Worm (Caenorhabditis elegans) whole organism, L4 larva: ENCODE results near the gene dsl-5.
A peak's percentile ranks its signal among the peaks of the same experiment; 100 is the strongest.

Experiments
- F37D6.2 ChIP-seq: sonication (generic microtip); optimal IDR thresholded peaks from 2 replicates; lab custom pipeline; 2016; ENCODE audit warnings: mild to moderate bottlenecking, missing genetic modification characterization, missing compliant biosample characterization
- F49E8.2 ChIP-seq: sonication (generic microtip); optimal IDR thresholded peaks from 2 replicates; lab custom pipeline; 2016; ENCODE audit warnings: missing compliant biosample characterization, mild to moderate bottlenecking, missing genetic modification characterization, borderline replicate concordance
- R02D3.7 ChIP-seq: fragments of 150-350 bp; sonication (generic microtip); optimal IDR thresholded peaks from 3 replicates; lab custom pipeline; 2014; ENCODE audit warnings: missing biosample characterization, missing genetic modification characterization
- T26A8.4 ChIP-seq: fragments of 200-800 bp; sonication (Bioruptor generic); IDR thresholded peaks from 2 replicates; pipeline ENCODE4 v1.3.6; 2022; ENCODE audit warnings: missing genetic modification characterization, missing compliant biosample characterization
- ZK337.2 ChIP-seq: fragments of 200-800 bp; sonication (Bioruptor generic); IDR thresholded peaks from 2 replicates; pipeline ENCODE4 v1.3.6; 2022; ENCODE audit warnings: missing genetic modification reagents, missing genetic modification characterization, missing compliant biosample characterization
- ZK546.5 ChIP-seq, 2 experiments: sonication (generic microtip); optimal IDR thresholded peaks; 2 replicates each; lab custom pipeline; 2017; ENCODE audit warnings: missing biosample characterization in 2 of 2, missing genetic modification characterization in 2 of 2
- aly-2 ChIP-seq: sonication (generic microtip); optimal IDR thresholded peaks from 2 replicates; lab custom pipeline; 2018; ENCODE audit warnings: missing biosample characterization, missing genetic modification characterization
- ceh-20 ChIP-seq: fragments of 200-800 bp; sonication (Bioruptor generic); IDR thresholded peaks from 2 replicates; pipeline ENCODE4 v1.3.6; 2022; ENCODE audit warnings: missing genetic modification reagents, missing genetic modification characterization, missing compliant biosample characterization
- ceh-28 ChIP-seq: fragments of 150-350 bp; optimal IDR thresholded peaks from 2 replicates; lab custom pipeline; 2014; ENCODE audit warnings: missing biosample characterization, missing genetic modification reagents, missing genetic modification characterization
- ceh-32 ChIP-seq: sonication (generic microtip); optimal IDR thresholded peaks from 2 replicates; lab custom pipeline; 2016; ENCODE audit warnings: mild to moderate bottlenecking, missing genetic modification characterization, missing compliant biosample characterization; ENCODE audit not compliant: poor library complexity
- ceh-82 ChIP-seq: sonication (generic microtip); optimal IDR thresholded peaks from 2 replicates; lab custom pipeline; 2017; ENCODE audit warnings: missing biosample characterization, missing genetic modification characterization
- cey-2 ChIP-seq: sonication (generic microtip); optimal IDR thresholded peaks from 3 replicates; lab custom pipeline; 2017; ENCODE audit warnings: missing genetic modification characterization, mild to moderate bottlenecking, missing compliant biosample characterization, antibody characterized with exemption, borderline replicate concordance; ENCODE audit not compliant: insufficient read depth
- daf-12 ChIP-seq: fragments of 150-350 bp; optimal IDR thresholded peaks from 2 replicates; lab custom pipeline; 2014; ENCODE audit warnings: missing biosample characterization, missing genetic modification reagents, missing genetic modification characterization
- daf-16 ChIP-seq, 3 experiments: sonication (generic microtip); optimal IDR thresholded peaks; 2 replicates each; lab custom pipeline; 2016 to 2017; ENCODE audit warnings: missing genetic modification characterization in 3 of 3, missing genetic modification reagents in 3 of 3, mild to moderate bottlenecking in 2 of 3, missing compliant biosample characterization in 2 of 3, missing biosample characterization in 1 of 3, moderate library complexity in 1 of 3
- daf-19 ChIP-seq: fragments of 200-800 bp; sonication (Bioruptor generic); conservative IDR thresholded peaks from 2 replicates; pipeline ENCODE4 v1.3.6; 2022; ENCODE audit warnings: missing genetic modification characterization, missing compliant biosample characterization
- daf-8 ChIP-seq: fragments of 200-800 bp; sonication (Bioruptor generic); IDR thresholded peaks from 2 replicates; pipeline ENCODE4 v1.3.6; 2022; ENCODE audit warnings: missing genetic modification characterization, missing compliant biosample characterization
- dmd-6 ChIP-seq: fragments of 200-800 bp; sonication (Bioruptor generic); IDR thresholded peaks from 2 replicates; pipeline ENCODE4 v1.3.6; 2022; ENCODE audit warnings: missing genetic modification reagents, missing genetic modification characterization, missing compliant biosample characterization
- dpl-1 ChIP-seq: fragments of 150-350 bp; optimal IDR thresholded peaks from 2 replicates; lab custom pipeline; 2014; ENCODE audit warnings: missing biosample characterization, missing genetic modification reagents, missing genetic modification characterization
- egl-27 ChIP-seq: sonication (generic microtip); optimal IDR thresholded peaks from 3 replicates; lab custom pipeline; 2017; ENCODE audit warnings: missing biosample characterization, missing genetic modification reagents, missing genetic modification characterization
- hlh-30 ChIP-seq: sonication (generic microtip); optimal IDR thresholded peaks from 2 replicates; lab custom pipeline; 2017; ENCODE audit warnings: antibody characterized with exemption, mild to moderate bottlenecking, missing genetic modification characterization, missing compliant biosample characterization; ENCODE audit not compliant: insufficient read depth
- lim-7 ChIP-seq: fragments of 200-800 bp; sonication (Bioruptor generic); IDR thresholded peaks from 2 replicates; pipeline ENCODE4 v1.3.6; 2022; ENCODE audit warnings: missing genetic modification characterization, missing compliant biosample characterization
- lin-13 ChIP-seq: fragments of 150-350 bp; optimal IDR thresholded peaks from 2 replicates; lab custom pipeline; 2014; ENCODE audit warnings: missing biosample characterization, missing genetic modification reagents, missing genetic modification characterization
- lin-29 ChIP-seq: fragments of 200-800 bp; sonication (Bioruptor generic); IDR thresholded peaks from 2 replicates; pipeline ENCODE4 v1.3.6; 2022; ENCODE audit warnings: missing genetic modification reagents, missing genetic modification characterization, missing compliant biosample characterization
- lsy-2 ChIP-seq, 2 experiments: fragments of 150-350 bp in 1 of 2; sonication (generic microtip) in 1 of 2; optimal IDR thresholded peaks; 2 replicates each; lab custom pipeline; 2014 to 2017; ENCODE audit warnings: missing biosample characterization in 2 of 2, missing genetic modification characterization in 2 of 2
- madf-9 ChIP-seq: fragments of 200-800 bp; sonication (Bioruptor generic); conservative IDR thresholded peaks from 2 replicates; pipeline ENCODE4 v1.3.6; 2022; ENCODE audit warnings: missing genetic modification reagents, missing genetic modification characterization, missing compliant biosample characterization
- mdl-1 ChIP-seq, 2 experiments: fragments of 150-350 bp in 1 of 2; sonication (generic microtip) in 1 of 2; optimal IDR thresholded peaks; 2 replicates each; lab custom pipeline; 2014 to 2017; ENCODE audit warnings: missing biosample characterization in 2 of 2, missing genetic modification characterization in 2 of 2
- mdt-29 ChIP-seq: fragments of 200-800 bp; sonication (Bioruptor generic); IDR thresholded peaks from 2 replicates; pipeline ENCODE4 v1.3.6; 2022; ENCODE audit warnings: missing genetic modification reagents, missing genetic modification characterization, missing compliant biosample characterization
- mes-2 ChIP-seq: sonication (generic microtip); optimal IDR thresholded peaks from 2 replicates; lab custom pipeline; 2016; ENCODE audit warnings: missing genotype, mild to moderate bottlenecking, missing genetic modification characterization, missing compliant biosample characterization; ENCODE audit not compliant: poor library complexity, severe bottlenecking
- nhr-111 ChIP-seq: fragments of 200-800 bp; sonication (Bioruptor generic); optimal IDR thresholded peaks from 2 replicates; lab custom pipeline; 2018; ENCODE audit warnings: mild to moderate bottlenecking, missing genetic modification characterization, missing compliant biosample characterization
- nhr-237 ChIP-seq: sonication (generic microtip); optimal IDR thresholded peaks from 2 replicates; lab custom pipeline; 2017; ENCODE audit warnings: missing biosample characterization, missing genetic modification characterization
- nhr-42 ChIP-seq: fragments of 200-800 bp; sonication (Bioruptor generic); IDR thresholded peaks from 2 replicates; pipeline ENCODE4 v1.3.6; 2022; ENCODE audit warnings: missing genetic modification characterization, missing compliant biosample characterization
- nhr-6 ChIP-seq: fragments of 150-350 bp; optimal IDR thresholded peaks from 2 replicates; lab custom pipeline; 2014; ENCODE audit warnings: missing biosample characterization, missing genetic modification characterization
- nhr-76 ChIP-seq: fragments of 150-350 bp; optimal IDR thresholded peaks from 2 replicates; lab custom pipeline; 2014; ENCODE audit warnings: missing biosample characterization, missing genetic modification characterization
- pha-4 ChIP-seq, 2 experiments: fragments of 150-350 bp in 1 of 2; fragments of 200-800 bp in 1 of 2; sonication (Bioruptor generic) in 1 of 2; IDR thresholded peaks in 1 of 2; optimal IDR thresholded peaks in 1 of 2; 2 replicates each; pipeline versions ENCODE4 v1.3.6 to Lab custom; 2014 to 2022; ENCODE audit warnings: missing genetic modification characterization in 2 of 2, missing genetic modification reagents in 2 of 2, missing biosample characterization in 1 of 2, missing compliant biosample characterization in 1 of 2
- snpc-1.2 ChIP-seq: fragments of 200-800 bp; sonication (Bioruptor generic); IDR thresholded peaks from 2 replicates; pipeline ENCODE4 v1.3.6; 2022; ENCODE audit warnings: missing genetic modification reagents, missing genetic modification characterization, missing compliant biosample characterization
- snpc-4 ChIP-seq: fragments of 150-350 bp; optimal IDR thresholded peaks from 2 replicates; lab custom pipeline; 2014; ENCODE audit warnings: missing biosample characterization, missing genetic modification characterization
- unc-39 ChIP-seq: sonication (generic microtip); optimal IDR thresholded peaks from 2 replicates; lab custom pipeline; 2017; ENCODE audit warnings: missing biosample characterization, missing genetic modification characterization
- zag-1 ChIP-seq: fragments of 150-350 bp; optimal IDR thresholded peaks from 2 replicates; lab custom pipeline; 2014; ENCODE audit warnings: missing biosample characterization, missing genetic modification characterization
- zip-11 ChIP-seq: fragments of 200-800 bp; sonication (Bioruptor generic); IDR thresholded peaks from 2 replicates; pipeline ENCODE4 v1.3.6; 2022; ENCODE audit warnings: missing genetic modification characterization, missing compliant biosample characterization
- ztf-11 ChIP-seq: fragments of 150-350 bp; optimal IDR thresholded peaks from 2 replicates; lab custom pipeline; 2014; ENCODE audit warnings: missing biosample characterization, missing genetic modification characterization

The dsl-5 gene

ce11 chrIV:11592820-11593219, 28.0 kb downstream of the dsl-5 start (continued):
- TF ChIP-seq R02D3.7 (tag; lab: Kevin White, UChicago) (no peak), lin-29 (GFP tag; lab: Robert Waterston, UW) (no peak), nhr-237 (tag; lab: Kevin White, UChicago) (no peak), egl-27 (tag; lab: Kevin White, UChicago) (no peak), ZK546.5 (tag; optimal IDR thresholded peaks at IDR 0.05; lab: Kevin White, UChicago) (no peak), mdt-29 (GFP tag; lab: Robert Waterston, UW) (no peak), nhr-42 (GFP tag; lab: Robert Waterston, UW) (no peak), ztf-11 (tag; lab: Kevin White, UChicago) (no peak), hlh-30 (tag; lab: Kevin White, UChicago) (no peak), cey-2 (no peak), ceh-20 (GFP tag; lab: Robert Waterston, UW) (0 out of 2 replicates have a peak, but pooled peaks have one; percentile 14), lsy-2 (tag; optimal IDR thresholded peaks at IDR 0.05; lab: Kevin White, UChicago) (peak in 1 of 2 experiments; percentile 69), lim-7 (GFP tag; lab: Robert Waterston, UW) (no peak), F49E8.2 (tag; lab: Kevin White, UChicago) (no peak), nhr-76 (tag; lab: Kevin White, UChicago) (no peak), daf-19 (GFP tag; lab: Robert Waterston, UW) (no peak), daf-8 (GFP tag; lab: Robert Waterston, UW) (no peak), ZK337.2 (no peak), nhr-111 (GFP tag; lab: Kevin White, UChicago) (no peak), zag-1 (tag; lab: Kevin White, UChicago) (no peak), ceh-32 (tag; lab: Kevin White, UChicago) (no peak), T26A8.4 (GFP tag; lab: Robert Waterston, UW) (no peak), nhr-6 (tag; lab: Kevin White, UChicago) (peak; percentile 44), pha-4 (GFP tag; IDR thresholded peaks at IDR 0.05; lab: Robert Waterston, UW) (no peak), pha-4 (tag; optimal IDR thresholded peaks at IDR 0.05; lab: Kevin White, UChicago) (no peak), unc-39 (tag; lab: Kevin White, UChicago) (no peak), daf-12 (tag; lab: Kevin White, UChicago) (no peak), mdl-1 (tag; optimal IDR thresholded peaks at IDR 0.05; lab: Kevin White, UChicago) (no peak), dmd-6 (GFP tag; lab: Robert Waterston, UW) (no peak), snpc-1.2 (GFP tag; lab: Robert Waterston, UW) (0 out of 2 replicates have a peak, but pooled peaks have one; percentile 41), snpc-4 (tag; lab: Kevin White, UChicago) (no peak), madf-9 (0 out of 2 replicates have a peak, but pooled peaks have one; percentile 18), dpl-1 (GFP tag; lab: Kevin White, UChicago) (peak; percentile 29), aly-2 (no peak), daf-16 (GFP tag; optimal IDR thresholded peaks at IDR 0.05; lab: Kevin White, UChicago) (no peak), daf-16 (tag; optimal IDR thresholded peaks at IDR 0.05; lab: Kevin White, UChicago) (peak; percentile 19), mes-2 (tag; lab: Kevin White, UChicago) (peak; percentile 95), F37D6.2 (no peak)

DNA sequence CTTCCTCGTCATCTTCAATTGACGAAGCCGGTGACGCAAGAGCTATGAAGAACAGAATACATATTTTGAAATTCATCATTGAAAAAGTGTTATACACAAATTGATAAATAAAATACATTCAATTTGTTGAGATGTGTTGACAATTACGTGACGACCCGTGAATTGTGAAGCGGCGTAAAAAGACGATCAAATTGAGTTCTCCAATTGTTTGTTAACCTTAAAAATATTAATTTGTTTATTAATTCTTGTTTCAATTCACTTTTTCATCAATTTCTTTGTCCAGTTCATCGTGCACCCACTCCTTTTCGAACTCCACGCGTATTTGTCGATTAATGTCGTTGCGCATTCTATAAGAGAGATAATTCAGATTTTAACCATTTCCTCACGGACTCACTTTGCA, 28.6 kb downstream of the dsl-5 start, which contains the start of gene spe-36:
Gene spe-36, minus strand, starts transcription at position 101 of the 400 bp plus-strand sequence.
- TF ChIP-seq ceh-32 (tag; lab: Kevin White, UChicago) (no peak), ceh-28 (tag; lab: Kevin White, UChicago) (no peak), lin-13 (GFP tag; lab: Kevin White, UChicago) (no peak), mdl-1 (tag; optimal IDR thresholded peaks at IDR 0.05; lab: Kevin White, UChicago) (no peak), lin-29 (GFP tag; lab: Robert Waterston, UW) (no peak), zip-11 (GFP tag; lab: Robert Waterston, UW) (no peak), ceh-82 (tag; lab: Kevin White, UChicago) (no peak)
- TF ChIP-seq, all 104 proteins: peak for 0
